Worm (Caenorhabditis elegans) whole organism, mixed stage, embryonic: ENCODE results near the gene col-108.
A peak's percentile ranks its signal among the peaks of the same experiment; 100 is the strongest.

Experiments
- M03D4.4 ChIP-seq: sonication (generic microtip); optimal IDR thresholded peaks from 2 replicates; lab custom pipeline; 2017; ENCODE audit warnings: mild to moderate bottlenecking, missing genetic modification characterization, missing compliant biosample characterization
- bed-3 ChIP-seq: fragments of 200-800 bp; sonication (Bioruptor generic); optimal IDR thresholded peaks from 3 replicates; lab custom pipeline; 2018; ENCODE audit warnings: mild to moderate bottlenecking, missing genetic modification characterization, moderate library complexity, missing compliant biosample characterization
- ceh-39 ChIP-seq: fragments of 150-350 bp; optimal IDR thresholded peaks from 2 replicates; lab custom pipeline; 2014; ENCODE audit warnings: missing biosample characterization, missing genetic modification characterization
- ceh-43 ChIP-seq: fragments of 200-800 bp; sonication (Bioruptor generic); optimal IDR thresholded peaks from 2 replicates; lab custom pipeline; 2018; ENCODE audit warnings: mild to moderate bottlenecking, missing genetic modification characterization, moderate library complexity, missing compliant biosample characterization
- ceh-83 ChIP-seq: fragments of 200-800 bp; sonication (Bioruptor generic); optimal IDR thresholded peaks from 2 replicates; lab custom pipeline; 2018; ENCODE audit warnings: mild to moderate bottlenecking, missing genetic modification characterization, missing compliant biosample characterization
- cnd-1 ChIP-seq: fragments of 200-800 bp; sonication (Bioruptor generic); optimal IDR thresholded peaks from 2 replicates; lab custom pipeline; 2018; ENCODE audit warnings: mild to moderate bottlenecking, missing genetic modification characterization, missing compliant biosample characterization
- elt-1 ChIP-seq: sonication (generic microtip); optimal IDR thresholded peaks from 2 replicates; lab custom pipeline; 2017; ENCODE audit warnings: missing genetic modification characterization, mild to moderate bottlenecking, missing compliant biosample characterization, antibody characterized with exemption, moderate library complexity, borderline replicate concordance; ENCODE audit not compliant: insufficient read depth
- elt-3 ChIP-seq: fragments of 150-350 bp; optimal IDR thresholded peaks from 2 replicates; lab custom pipeline; 2014; ENCODE audit warnings: missing biosample characterization, missing genetic modification characterization
- flh-1 ChIP-seq: fragments of 200-800 bp; sonication (Bioruptor generic); optimal IDR thresholded peaks from 2 replicates; lab custom pipeline; 2018; ENCODE audit warnings: mild to moderate bottlenecking, missing genetic modification characterization, moderate library complexity, missing compliant biosample characterization
- ham-2 ChIP-seq: fragments of 200-800 bp; sonication (Bioruptor generic); optimal IDR thresholded peaks from 2 replicates; lab custom pipeline; 2018; ENCODE audit warnings: mild to moderate bottlenecking, missing genetic modification characterization, missing compliant biosample characterization
- lin-13 ChIP-seq: fragments of 150-350 bp; optimal IDR thresholded peaks from 2 replicates; lab custom pipeline; 2014; ENCODE audit warnings: missing biosample characterization, missing genetic modification characterization
- lin-32 ChIP-seq: fragments of 200-800 bp; sonication (Bioruptor generic); optimal IDR thresholded peaks from 2 replicates; lab custom pipeline; 2018; ENCODE audit warnings: mild to moderate bottlenecking, missing genetic modification characterization, missing compliant biosample characterization
- lsy-2 ChIP-seq: fragments of 150-350 bp; optimal IDR thresholded peaks from 2 replicates; lab custom pipeline; 2014; ENCODE audit warnings: missing biosample characterization, missing genetic modification characterization
- mab-5 ChIP-seq: fragments of 150-350 bp; optimal IDR thresholded peaks from 2 replicates; lab custom pipeline; 2014; ENCODE audit warnings: missing biosample characterization, missing genetic modification characterization
- mep-1 ChIP-seq: fragments of 150-350 bp; optimal IDR thresholded peaks from 2 replicates; lab custom pipeline; 2017; ENCODE audit warnings: missing biosample characterization, missing genetic modification reagents, missing genetic modification characterization, inconsistent platforms
- mls-2 ChIP-seq: sonication (generic microtip); optimal IDR thresholded peaks from 2 replicates; lab custom pipeline; 2016; ENCODE audit warnings: mild to moderate bottlenecking, missing genetic modification characterization, moderate library complexity, missing compliant biosample characterization
- nhr-12 ChIP-seq: fragments of 150-350 bp; optimal IDR thresholded peaks from 2 replicates; lab custom pipeline; 2014; ENCODE audit warnings: missing biosample characterization, missing genetic modification characterization
- nhr-2 ChIP-seq: fragments of 150-350 bp; optimal IDR thresholded peaks from 2 replicates; lab custom pipeline; 2014; ENCODE audit warnings: missing biosample characterization, missing genetic modification characterization
- nhr-237 ChIP-seq: fragments of 150-350 bp; optimal IDR thresholded peaks from 2 replicates; lab custom pipeline; 2014; ENCODE audit warnings: missing biosample characterization, missing genetic modification characterization
- nhr-28 ChIP-seq: fragments of 150-350 bp; optimal IDR thresholded peaks from 2 replicates; lab custom pipeline; 2014; ENCODE audit warnings: missing biosample characterization, missing genetic modification characterization
- nhr-76 ChIP-seq: sonication (generic microtip); optimal IDR thresholded peaks from 2 replicates; lab custom pipeline; 2017; ENCODE audit warnings: missing biosample characterization, missing genetic modification characterization
- pha-4 ChIP-seq: fragments of 150-350 bp; optimal IDR thresholded peaks from 2 replicates; lab custom pipeline; 2018; ENCODE audit warnings: missing biosample characterization, missing genetic modification reagents, missing genetic modification characterization
- sem-2 ChIP-seq: fragments of 200-800 bp; sonication (Bioruptor generic); optimal IDR thresholded peaks from 2 replicates; lab custom pipeline; 2018; ENCODE audit warnings: mild to moderate bottlenecking, missing genetic modification characterization, missing compliant biosample characterization
- snpc-4 ChIP-seq: fragments of 150-350 bp; optimal IDR thresholded peaks from 2 replicates; lab custom pipeline; 2014; ENCODE audit warnings: missing biosample characterization, missing genetic modification characterization
- sptf-1 ChIP-seq: sonication (generic microtip); optimal IDR thresholded peaks from 2 replicates; lab custom pipeline; 2017; ENCODE audit warnings: mild to moderate bottlenecking, missing genetic modification characterization, moderate library complexity, missing compliant biosample characterization
- tbx-8 ChIP-seq: fragments of 200-800 bp; sonication (Bioruptor generic); optimal IDR thresholded peaks from 2 replicates; lab custom pipeline; 2018; ENCODE audit warnings: mild to moderate bottlenecking, missing genetic modification characterization, moderate library complexity, missing compliant biosample characterization
- unc-120 ChIP-seq: sonication (generic microtip); optimal IDR thresholded peaks from 2 replicates; lab custom pipeline; 2017; ENCODE audit warnings: missing genetic modification characterization, missing compliant biosample characterization; ENCODE audit not compliant: poor library complexity, severe bottlenecking
- unc-39 ChIP-seq: fragments of 150-350 bp; optimal IDR thresholded peaks from 2 replicates; lab custom pipeline; 2014; ENCODE audit warnings: missing biosample characterization, missing genetic modification characterization
- unc-62 ChIP-seq: fragments of 150-350 bp; optimal IDR thresholded peaks from 2 replicates; lab custom pipeline; 2014; ENCODE audit warnings: missing biosample characterization, missing genetic modification reagents, missing genetic modification characterization
- zip-8 ChIP-seq: fragments of 150-350 bp; optimal IDR thresholded peaks from 2 replicates; lab custom pipeline; 2014; ENCODE audit warnings: missing biosample characterization, missing genetic modification characterization
- ztf-11 ChIP-seq: fragments of 150-350 bp; optimal IDR thresholded peaks from 2 replicates; lab custom pipeline; 2014; ENCODE audit warnings: missing biosample characterization, missing genetic modification characterization

The col-108 gene

DNA sequence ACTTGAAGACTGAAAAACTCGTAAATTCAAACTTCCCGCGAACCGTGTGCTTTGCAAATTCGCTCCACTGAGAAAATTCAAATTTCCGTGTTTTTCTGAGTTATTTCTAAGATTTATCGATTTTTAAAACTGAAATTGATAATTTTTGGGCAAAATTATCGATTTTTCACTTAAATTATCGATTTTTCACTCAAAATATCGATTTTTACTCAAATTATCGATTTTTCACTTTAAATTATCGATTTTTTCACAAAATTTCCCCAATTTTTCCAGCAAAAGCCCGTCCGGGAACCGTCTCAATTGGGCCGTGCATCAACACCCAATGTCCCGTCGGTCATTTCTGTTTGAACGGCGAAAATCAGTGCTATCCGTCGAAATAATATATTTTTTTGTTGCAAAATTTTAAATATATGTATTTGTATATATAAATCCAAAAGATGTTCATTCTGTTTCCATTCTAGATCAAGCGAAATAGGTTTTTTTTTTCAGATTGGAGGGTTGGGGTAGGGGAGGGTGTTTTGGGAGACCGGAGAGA is 40.8 kb upstream of the col-108 start:
- TF ChIP-seq unc-62 (GFP tag; lab: Kevin White, UChicago) (no peak), ztf-11 (tag; lab: Kevin White, UChicago) (no peak), flh-1 (GFP tag; lab: Kevin White, UChicago) (no peak), nhr-12 (tag; lab: Kevin White, UChicago) (no peak), tbx-8 (GFP tag; lab: Kevin White, UChicago) (no peak), lin-13 (no peak)

DNA sequence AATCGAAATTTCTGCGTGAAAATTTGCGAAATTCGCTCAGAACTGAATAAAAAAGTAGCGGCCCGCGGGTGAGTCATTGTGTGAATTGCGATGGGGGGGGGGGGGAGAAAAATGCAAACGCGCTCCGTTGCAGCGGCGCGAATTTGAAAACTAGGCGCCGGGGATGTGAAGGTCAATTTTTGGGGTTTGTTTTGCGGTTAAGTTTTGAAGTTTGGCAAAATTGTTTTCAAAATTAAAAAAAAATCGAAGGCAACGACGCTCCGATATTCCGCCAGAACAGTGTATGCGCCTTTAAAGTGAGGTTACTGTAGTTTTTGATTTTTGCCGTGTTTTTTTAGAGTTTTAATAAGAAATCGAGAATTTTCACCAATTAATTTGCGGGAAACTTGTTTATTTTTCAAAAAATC is 30.1 kb upstream of the col-108 start:
- TF ChIP-seq cnd-1 (tag; lab: Kevin White, UChicago) (no peak), elt-1 (tag; lab: Kevin White, UChicago) (no peak), snpc-4 (tag; lab: Kevin White, UChicago) (no peak), zip-8 (tag; lab: Kevin White, UChicago) (no peak), lsy-2 (tag; lab: Kevin White, UChicago) (no peak), unc-39 (no peak), nhr-76 (no peak), elt-3 (tag; lab: Kevin White, UChicago) (no peak), mep-1 (tag; lab: Kevin White, UChicago) (peak; percentile 15), nhr-28 (tag; lab: Kevin White, UChicago) (no peak), ceh-83 (GFP tag; lab: Kevin White, UChicago) (peak; percentile 45), lin-13 (peak; percentile 50), bed-3 (GFP tag; lab: Kevin White, UChicago) (no peak), ceh-39 (tag; lab: Kevin White, UChicago) (no peak), sem-2 (no peak), mls-2 (tag; lab: Kevin White, UChicago) (peak; percentile 40), nhr-2 (tag; lab: Kevin White, UChicago) (no peak), sptf-1 (tag; lab: Kevin White, UChicago) (peak; percentile 59), ham-2 (GFP tag; lab: Kevin White, UChicago) (no peak), nhr-237 (peak; percentile 5), M03D4.4 (tag; lab: Kevin White, UChicago) (peak; percentile 41), pha-4 (tag; lab: Kevin White, UChicago) (peak; percentile 1)

DNA sequence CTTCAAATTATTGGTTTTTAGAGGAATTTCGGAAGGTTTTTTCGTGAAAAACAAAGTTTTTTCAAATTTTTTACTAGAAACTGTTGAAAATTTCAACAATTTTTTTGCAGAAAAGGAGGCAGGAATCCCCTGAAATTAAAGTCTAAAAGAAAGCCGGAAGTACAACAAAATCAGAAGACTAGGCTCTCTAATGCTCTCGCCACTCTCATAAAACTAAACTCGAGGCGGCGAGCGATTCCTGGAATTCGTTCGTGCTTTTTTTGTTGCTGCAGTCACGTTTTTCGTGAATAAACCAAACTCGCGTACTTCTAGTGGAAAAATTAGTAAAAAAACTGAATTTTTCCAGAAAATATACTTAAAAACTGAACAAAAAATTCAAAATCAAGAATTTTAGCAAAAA is 29.5 kb upstream of the col-108 start:
- TF ChIP-seq pha-4 (tag; lab: Kevin White, UChicago) (no peak), ceh-43 (GFP tag; lab: Kevin White, UChicago) (no peak), nhr-2 (tag; lab: Kevin White, UChicago) (no peak), sem-2 (no peak), snpc-4 (tag; lab: Kevin White, UChicago) (no peak), lin-13 (no peak), zip-8 (tag; lab: Kevin White, UChicago) (no peak), mab-5 (no peak), nhr-12 (tag; lab: Kevin White, UChicago) (no peak), flh-1 (GFP tag; lab: Kevin White, UChicago) (no peak), nhr-28 (tag; lab: Kevin White, UChicago) (no peak), unc-120 (no peak), tbx-8 (GFP tag; lab: Kevin White, UChicago) (no peak), ham-2 (GFP tag; lab: Kevin White, UChicago) (no peak)

DNA sequence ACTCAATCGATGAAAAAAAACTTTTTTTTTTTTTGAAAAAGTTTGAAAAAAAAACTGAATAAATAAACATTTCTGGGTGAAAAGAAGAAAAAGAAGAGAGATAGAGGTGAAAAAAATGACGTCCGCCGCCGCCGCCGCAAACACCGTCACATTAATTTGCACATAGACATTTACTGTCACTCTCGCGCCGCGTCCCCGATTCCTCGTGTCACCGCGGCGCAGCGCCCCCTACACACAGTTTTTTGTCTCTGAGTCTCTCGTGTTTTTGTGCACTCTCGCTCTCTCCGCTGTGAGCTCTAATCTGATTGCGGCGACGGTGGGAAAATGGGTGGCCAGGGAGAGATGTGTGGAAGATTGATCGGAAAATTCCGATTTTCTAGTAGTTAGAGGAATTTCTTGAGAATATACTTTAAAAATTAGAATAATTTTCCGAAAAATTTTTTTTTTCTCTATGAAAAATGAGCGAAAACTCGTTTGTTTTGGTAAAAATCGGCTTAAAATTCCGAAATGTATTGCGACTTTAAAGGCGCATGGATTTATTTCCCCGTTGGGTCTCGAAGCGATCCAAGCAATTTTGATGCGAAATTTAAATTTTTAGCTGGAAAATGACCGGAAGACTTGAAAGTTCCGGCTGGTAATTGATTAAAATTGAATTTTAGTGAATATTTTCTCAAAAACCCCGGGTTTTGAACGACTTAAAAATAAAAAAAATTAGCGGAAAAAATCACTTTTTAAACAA is 28.9 kb upstream of the col-108 start:
- TF ChIP-seq flh-1 (GFP tag; lab: Kevin White, UChicago) (no peak), lin-32 (GFP tag; lab: Kevin White, UChicago) (no peak), tbx-8 (GFP tag; lab: Kevin White, UChicago) (no peak), sem-2 (no peak), lsy-2 (tag; lab: Kevin White, UChicago) (no peak), zip-8 (tag; lab: Kevin White, UChicago) (no peak), nhr-76 (no peak)
- TF ChIP-seq, all 35 proteins: peak for 0
